Fruit fly (Drosophila melanogaster) whole organism, wandering third instar larva: ENCODE results near the gene CG42481.

ENCODE experiments used
- Abd-B ChIP-seq: fragments of >200 bp; optimal IDR thresholded peaks from 2 replicates; lab custom pipeline; 2017; ENCODE audit warnings: missing biosample characterization, missing genetic modification characterization
- CG32264 ChIP-seq: fragments of 200-800 bp; sonication (Bioruptor generic); optimal IDR thresholded peaks from 2 replicates; lab custom pipeline; 2016; ENCODE audit warnings: missing biosample characterization, missing genetic modification characterization
- CG9705 ChIP-seq: fragments of 200-800 bp; sonication (Bioruptor generic); optimal IDR thresholded peaks from 2 replicates; lab custom pipeline; 2018; ENCODE audit warnings: missing biosample characterization, mild to moderate bottlenecking, missing genetic modification characterization
- CrebA ChIP-seq: fragments of 200-800 bp; sonication (Bioruptor generic); optimal IDR thresholded peaks from 2 replicates; lab custom pipeline; 2016; ENCODE audit warnings: missing biosample characterization, mild to moderate bottlenecking, missing genetic modification characterization, borderline replicate concordance
- Dfd ChIP-seq: fragments of >200 bp; optimal IDR thresholded peaks from 2 replicates; lab custom pipeline; 2017; ENCODE audit warnings: missing biosample characterization, missing genetic modification characterization
- Dif ChIP-seq: fragments of 200-275, 200-300 bp; sonication (Bioruptor generic); optimal IDR thresholded peaks from 2 replicates; lab custom pipeline; 2018; ENCODE audit warnings: missing biosample characterization, missing genetic modification characterization; ENCODE audit not compliant: partially characterized antibody
- GATAd ChIP-seq: sonication (Bioruptor generic); optimal IDR thresholded peaks from 2 replicates; lab custom pipeline; 2016; ENCODE audit warnings: missing biosample characterization, missing genetic modification characterization
- HLH106 ChIP-seq: fragments of 200-800 bp; optimal IDR thresholded peaks from 3 replicates; lab custom pipeline; 2019; ENCODE audit warnings: missing biosample characterization, mild to moderate bottlenecking, missing genetic modification characterization, moderate library complexity
- Hr83 ChIP-seq: fragments of 200-300 bp; sonication (Bioruptor generic); optimal IDR thresholded peaks from 2 replicates; lab custom pipeline; 2016; ENCODE audit warnings: missing biosample characterization, mild to moderate bottlenecking, missing genetic modification characterization, moderate library complexity; ENCODE audit not compliant: poor library complexity, severe bottlenecking
- Jra ChIP-seq: sonication (Bioruptor generic); optimal IDR thresholded peaks from 2 replicates; lab custom pipeline; 2016; ENCODE audit warnings: missing biosample characterization, missing genetic modification characterization
- Mio ChIP-seq: sonication (Bioruptor generic); optimal IDR thresholded peaks from 2 replicates; lab custom pipeline; 2016; ENCODE audit warnings: missing biosample characterization, missing genetic modification characterization
- Myc ChIP-seq: fragments of >200 bp; optimal IDR thresholded peaks from 2 replicates; lab custom pipeline; 2017
- N ChIP-seq: fragments of >200 bp; optimal IDR thresholded peaks from 2 replicates; lab custom pipeline; 2018; ENCODE audit warnings: missing biosample characterization, missing external identifiers, missing genetic modification characterization
- OdsH ChIP-seq: fragments of 200-800 bp; sonication (Bioruptor generic); optimal IDR thresholded peaks from 2 replicates; lab custom pipeline; 2016; ENCODE audit warnings: missing biosample characterization, mild to moderate bottlenecking, missing genetic modification characterization
- Rel ChIP-seq, 2 experiments: fragments of 200-800 bp; sonication (Bioruptor generic) in 1 of 2; optimal IDR thresholded peaks; 2 replicates in 1 of 2; 3 replicates in 1 of 2; lab custom pipeline; 2016 to 2019; ENCODE audit warnings: mild to moderate bottlenecking in 2 of 2, missing biosample characterization in 2 of 2, missing genetic modification characterization in 2 of 2, moderate library complexity in 1 of 2
- Sp1 ChIP-seq: fragments of 200-800 bp; sonication (Bioruptor generic); optimal IDR thresholded peaks from 3 replicates; lab custom pipeline; 2019; ENCODE audit warnings: missing biosample characterization, mild to moderate bottlenecking, missing genetic modification characterization, moderate library complexity
- brk ChIP-seq: fragments of 200-800 bp; sonication (Bioruptor generic); optimal IDR thresholded peaks from 2 replicates; lab custom pipeline; 2016; ENCODE audit warnings: missing biosample characterization, mild to moderate bottlenecking, missing genetic modification characterization
- dl ChIP-seq, 2 experiments: fragments of 175-275, 200-275 bp in 1 of 2; fragments of 200-275 bp in 1 of 2; sonication (Bioruptor generic); optimal IDR thresholded peaks; lab custom pipeline; 2018; ENCODE audit warnings: mild to moderate bottlenecking in 2 of 2, missing biosample characterization in 2 of 2, missing genetic modification characterization in 2 of 2, moderate library complexity in 2 of 2; ENCODE audit not compliant: partially characterized antibody in 2 of 2, insufficient read depth in 1 of 2
- dmrt93B ChIP-seq: fragments of 200-800 bp; sonication (Bioruptor generic); optimal IDR thresholded peaks from 2 replicates; lab custom pipeline; 2018; ENCODE audit warnings: missing biosample characterization, mild to moderate bottlenecking, missing genetic modification characterization
- dsf ChIP-seq: sonication (Bioruptor generic); optimal IDR thresholded peaks from 2 replicates; lab custom pipeline; 2016; ENCODE audit warnings: missing biosample characterization, missing genetic modification characterization, borderline replicate concordance
- ey ChIP-seq: fragments of 200-800 bp; sonication (Bioruptor generic); optimal IDR thresholded peaks from 2 replicates; lab custom pipeline; 2016; ENCODE audit warnings: missing biosample characterization, missing genetic modification characterization
- foxo ChIP-seq, 2 experiments: fragments of 200-800 bp; sonication (Bioruptor generic); optimal IDR thresholded peaks; 2 replicates in 1 of 2; 3 replicates in 1 of 2; lab custom pipeline; 2016 to 2017; ENCODE audit warnings: missing biosample characterization in 2 of 2, missing genetic modification characterization in 2 of 2
- fru ChIP-seq: fragments of 200-800 bp; sonication (Bioruptor generic); optimal IDR thresholded peaks from 3 replicates; lab custom pipeline; 2016; ENCODE audit warnings: missing biosample characterization, mild to moderate bottlenecking, missing genetic modification characterization
- h ChIP-seq: fragments of 200-800 bp; sonication (Bioruptor generic); optimal IDR thresholded peaks from 3 replicates; lab custom pipeline; 2016; ENCODE audit warnings: missing biosample characterization, mild to moderate bottlenecking, missing genetic modification characterization
- jim ChIP-seq: fragments of 175-275, 200-325 bp; sonication (Bioruptor generic); optimal IDR thresholded peaks from 2 replicates; lab custom pipeline; 2016; ENCODE audit warnings: missing biosample characterization, mild to moderate bottlenecking, missing genetic modification characterization
- pan ChIP-seq: fragments of >200 bp; optimal IDR thresholded peaks from 2 replicates; lab custom pipeline; 2017
- psq ChIP-seq: fragments of 200-800 bp; sonication (Bioruptor generic); optimal IDR thresholded peaks from 3 replicates; lab custom pipeline; 2017; ENCODE audit warnings: missing biosample characterization, mild to moderate bottlenecking, missing genetic modification characterization, moderate library complexity
- rgr ChIP-seq: fragments of 200-800 bp; sonication (Bioruptor generic); optimal IDR thresholded peaks from 3 replicates; lab custom pipeline; 2016; ENCODE audit warnings: missing biosample characterization, mild to moderate bottlenecking, missing genetic modification characterization
- sage ChIP-seq: fragments of 200-800 bp; sonication (Bioruptor generic); optimal IDR thresholded peaks from 2 replicates; lab custom pipeline; 2016; ENCODE audit warnings: missing biosample characterization, mild to moderate bottlenecking, missing genetic modification characterization
- sv ChIP-seq: fragments of 200-800 bp; sonication (Bioruptor generic); optimal IDR thresholded peaks from 3 replicates; lab custom pipeline; 2016; ENCODE audit warnings: missing biosample characterization, missing genetic modification characterization
- tai ChIP-seq: sonication (Bioruptor generic); optimal IDR thresholded peaks from 2 replicates; lab custom pipeline; 2016; ENCODE audit warnings: missing biosample characterization, missing genetic modification characterization
- usp ChIP-seq: fragments of >200 bp; optimal IDR thresholded peaks from 2 replicates; lab custom pipeline; 2017; ENCODE audit warnings: missing biosample characterization, missing genetic modification characterization
- woc ChIP-seq: sonication (Bioruptor generic); optimal IDR thresholded peaks from 2 replicates; lab custom pipeline; 2016; ENCODE audit warnings: missing biosample characterization, mild to moderate bottlenecking, missing genetic modification characterization

The CG42481 gene

dm6 chr3L:13295675-13296074 is 3.1 kb downstream of the CG42481 start:
- TF ChIP-seq CG9705 (GFP tag; lab: Kevin White, UChicago) (no peak), Rel (GFP tag; optimal IDR thresholded peaks at IDR 0.05; lab: Kevin White, UChicago) (no peak), Rel (tag; optimal IDR thresholded peaks at IDR 0.05; lab: Kevin White, UChicago) (no peak), psq (GFP tag; lab: Kevin White, UChicago) (no peak), ey (GFP tag; lab: Kevin White, UChicago) (no peak), sage (no peak), Dfd (GFP tag; lab: Kevin White, UChicago) (no peak), brk (GFP tag; lab: Kevin White, UChicago) (no peak), foxo (GFP tag; optimal IDR thresholded peaks at IDR 0.05; lab: Kevin White, UChicago) (no peak)
- TF ChIP-seq, all 38 proteins: peak for 0

- TF ChIP-seq usp (GFP tag; lab: Kevin White, UChicago) (no peak), woc (no peak), pan (lab: Kevin White, UChicago) (no peak), CG32264 (no peak), N (no peak), dsf (GFP tag; lab: Kevin White, UChicago) (no peak), ey (GFP tag; lab: Kevin White, UChicago) (peak; percentile 7), h (GFP tag; lab: Kevin White, UChicago) (peak; percentile 2), sage (no peak), foxo (GFP tag; optimal IDR thresholded peaks at IDR 0.05; lab: Kevin White, UChicago) (no peak), brk (GFP tag; lab: Kevin White, UChicago) (no peak), sv (GFP tag; lab: Kevin White, UChicago) (no peak), HLH106 (tag; lab: Kevin White, UChicago) (no peak), CrebA (GFP tag; lab: Kevin White, UChicago) (no peak), GATAd (no peak), Jra (GFP tag; lab: Kevin White, UChicago) (no peak), jim (no peak), Dfd (GFP tag; lab: Kevin White, UChicago) (no peak), rgr (GFP tag; lab: Kevin White, UChicago) (no peak), Sp1 (GFP tag; lab: Kevin White, UChicago) (no peak), fru (GFP tag; lab: Kevin White, UChicago) (peak; percentile 8), Dif (GFP tag; lab: Kevin White, UChicago) (no peak)
These were observed 10.7 kb downstream of the CG42481 start for dm6 chr3L:13288161-13288560.

dm6 chr3L:13286640-13287039 is 12.2 kb downstream of the CG42481 start:
- TF ChIP-seq dl (GFP tag; optimal IDR thresholded peaks at IDR 0.05; lab: Kevin White, UChicago; ENCODE audit: insufficient read depth in 1 of 2, partially characterized antibody in 2 of 2) = no peak
- no peak for TF ChIP-seq CG32264
- TF ChIP-seq brk (GFP tag; lab: Kevin White, UChicago) = no peak
- no peak for TF ChIP-seq Abd-B (GFP tag; lab: Kevin White, UChicago)
- TF ChIP-seq ey (GFP tag; lab: Kevin White, UChicago) = no peak
- no peak for TF ChIP-seq Jra (GFP tag; lab: Kevin White, UChicago)
- no peak for TF ChIP-seq Sp1 (GFP tag; lab: Kevin White, UChicago)
- no peak for TF ChIP-seq CG9705 (GFP tag; lab: Kevin White, UChicago)
- no peak for TF ChIP-seq Myc
- TF ChIP-seq sv (GFP tag; lab: Kevin White, UChicago) = no peak
- TF ChIP-seq sage = no peak
- TF ChIP-seq CrebA (GFP tag; lab: Kevin White, UChicago) = no peak
- no peak for TF ChIP-seq Rel (GFP tag; optimal IDR thresholded peaks at IDR 0.05; lab: Kevin White, UChicago)
- no peak for TF ChIP-seq Rel (tag; optimal IDR thresholded peaks at IDR 0.05; lab: Kevin White, UChicago)
- TF ChIP-seq GATAd = no peak
- TF ChIP-seq N = no peak
- no peak for TF ChIP-seq dmrt93B
- TF ChIP-seq Hr83 (GFP tag; lab: Kevin White, UChicago) = no peak
- TF ChIP-seq Mio (GFP tag; lab: Kevin White, UChicago) = no peak
- TF ChIP-seq foxo (GFP tag; optimal IDR thresholded peaks at IDR 0.05; lab: Kevin White, UChicago) = no peak
- TF ChIP-seq, all 38 proteins: peak for 0

- TF ChIP-seq OdsH (no peak), dl (GFP tag; optimal IDR thresholded peaks at IDR 0.05; lab: Kevin White, UChicago; ENCODE audit: insufficient read depth in 1 of 2, partially characterized antibody in 2 of 2) (no peak), tai (GFP tag; lab: Kevin White, UChicago) (no peak), Jra (GFP tag; lab: Kevin White, UChicago) (no peak)
These were observed 14.5 kb downstream of the CG42481 start for dm6 chr3L:13284308-13284707.
